Fruit fly (Drosophila melanogaster): Measurements from ENCODE around the gene p38b.

- no peak for TF ChIP-seq Ets98B (GFP tag; IDR thresholded peaks at IDR 0.05)
- TF ChIP-seq CG8159 (tag; optimal IDR thresholded peaks at IDR 0.05), result no peak
- no peak for TF ChIP-seq CG8301 (tag; optimal IDR thresholded peaks at IDR 0.05)
Observed at dm6 chr2L:13807097-13807496, 26.6 kb downstream of the p38b start.

All from whole organism, pupa.